Fruit fly (Drosophila melanogaster) whole organism, prepupa: ENCODE measurements around the gene CG11345.

ENCODE experiments used
- Blimp-1 ChIP-seq: fragments of 200-800 bp; sonication (Bioruptor generic); optimal IDR thresholded peaks from 3 replicates; lab custom pipeline; 2017; ENCODE audit warnings: missing biosample characterization, missing genetic modification characterization, mild to moderate bottlenecking, moderate library complexity, missing genetic modification reagents
- CG10669 ChIP-seq: fragments of 200-800 bp; sonication (Bioruptor generic); optimal IDR thresholded peaks from 3 replicates; lab custom pipeline; 2018; ENCODE audit warnings: missing biosample characterization, mild to moderate bottlenecking, missing genetic modification characterization, moderate library complexity
- CG11294 ChIP-seq: fragments of 200-800 bp; sonication (Bioruptor generic); IDR thresholded peaks from 2 replicates; pipeline ENCODE4 v1.3.6; 2022; ENCODE audit warnings: missing biosample characterization, missing genetic modification characterization
- CG11762 ChIP-seq: fragments of 200-800 bp; sonication (Bioruptor generic); optimal IDR thresholded peaks from 3 replicates; lab custom pipeline; 2016; ENCODE audit warnings: missing biosample characterization, missing genetic modification characterization; ENCODE audit not compliant: insufficient read depth
- CG16779 ChIP-seq: fragments of 200-800 bp; sonication (Bioruptor generic); optimal IDR thresholded peaks from 3 replicates; lab custom pipeline; 2017; ENCODE audit warnings: missing biosample characterization, mild to moderate bottlenecking, missing genetic modification characterization
- CG31627 ChIP-seq: fragments of 200-800 bp; sonication (Bioruptor generic); optimal IDR thresholded peaks from 3 replicates; lab custom pipeline; 2016; ENCODE audit warnings: missing biosample characterization, missing genetic modification characterization
- CG32006 ChIP-seq: fragments of 200-800 bp; sonication (Bioruptor generic); optimal IDR thresholded peaks from 3 replicates; lab custom pipeline; 2017; ENCODE audit warnings: missing biosample characterization, mild to moderate bottlenecking, missing genetic modification characterization
- CG34406 ChIP-seq: fragments of 200-800 bp; sonication (Bioruptor generic); optimal IDR thresholded peaks from 3 replicates; lab custom pipeline; 2016; ENCODE audit warnings: missing biosample characterization, missing genetic modification characterization
- CG3919 ChIP-seq: fragments of 200-800 bp; sonication (Bioruptor generic); optimal IDR thresholded peaks from 3 replicates; lab custom pipeline; 2016; ENCODE audit warnings: missing biosample characterization, missing genetic modification characterization
- CG6163 ChIP-seq: fragments of 200-800 bp; sonication (Bioruptor generic); IDR thresholded peaks from 3 replicates; pipeline ENCODE4 v1.3.6; 2022; ENCODE audit warnings: missing biosample characterization, missing genetic modification characterization
- CG6276 ChIP-seq: fragments of 200-800 bp; sonication (Bioruptor generic); optimal IDR thresholded peaks from 2 replicates; lab custom pipeline; 2017; ENCODE audit warnings: missing biosample characterization, mild to moderate bottlenecking, missing genetic modification characterization
- CG6854 ChIP-seq: fragments of 200-800 bp; sonication (Bioruptor generic); optimal IDR thresholded peaks from 2 replicates; lab custom pipeline; 2017; ENCODE audit warnings: missing biosample characterization, mild to moderate bottlenecking, missing genetic modification characterization
- CG7368 ChIP-seq: fragments of 200-800 bp; sonication (Bioruptor generic); optimal IDR thresholded peaks from 3 replicates; lab custom pipeline; 2016; ENCODE audit warnings: missing biosample characterization, missing genetic modification characterization
- CG8119 ChIP-seq: fragments of 200-800 bp; sonication (Bioruptor generic); IDR thresholded peaks from 3 replicates; pipeline ENCODE4 v1.3.6; 2022; ENCODE audit warnings: missing biosample characterization, missing genetic modification characterization
- CG8319 ChIP-seq: fragments of 200-800 bp; sonication (Bioruptor generic); optimal IDR thresholded peaks from 3 replicates; lab custom pipeline; 2016; ENCODE audit warnings: missing biosample characterization, missing genetic modification characterization
- CG9139 ChIP-seq: fragments of 200-800 bp; sonication (Bioruptor generic); optimal IDR thresholded peaks from 3 replicates; lab custom pipeline; 2017; ENCODE audit warnings: missing biosample characterization, mild to moderate bottlenecking, missing genetic modification characterization
- Eip78C ChIP-seq: fragments of 200-800 bp; sonication (Bioruptor generic); peaks from one replicate; lab custom pipeline; 2016; ENCODE audit warnings: missing biosample characterization, missing genetic modification characterization
- Eip93F ChIP-seq: fragments of 200-800 bp; sonication (Bioruptor generic); optimal IDR thresholded peaks from 2 replicates; lab custom pipeline; 2016; ENCODE audit warnings: missing biosample characterization, mild to moderate bottlenecking, missing genetic modification characterization
- Hr38 ChIP-seq: sonication (Bioruptor generic); optimal IDR thresholded peaks from 2 replicates; lab custom pipeline; 2016; ENCODE audit warnings: missing biosample characterization, missing genetic modification characterization
- Lpt ChIP-seq: fragments of 200-800 bp; sonication (Bioruptor generic); optimal IDR thresholded peaks from 3 replicates; lab custom pipeline; 2016; ENCODE audit warnings: missing biosample characterization, missing genetic modification characterization
- Sox15 ChIP-seq: fragments of 200-800 bp; sonication (Bioruptor generic); optimal IDR thresholded peaks from 3 replicates; lab custom pipeline; 2016; ENCODE audit warnings: missing biosample characterization, missing genetic modification characterization
- acj6 ChIP-seq: fragments of 200-800 bp; sonication (Bioruptor generic); optimal IDR thresholded peaks from 3 replicates; lab custom pipeline; 2016; ENCODE audit warnings: missing biosample characterization, missing genetic modification characterization
- dac ChIP-seq: fragments of 200-800 bp; sonication (Bioruptor generic); optimal IDR thresholded peaks from 2 replicates; lab custom pipeline; 2017; ENCODE audit warnings: missing biosample characterization, mild to moderate bottlenecking, missing genetic modification characterization
- eg ChIP-seq: fragments of 200-800 bp; sonication (Bioruptor generic); IDR thresholded peaks from 3 replicates; pipeline ENCODE4 v1.3.6; 2022; ENCODE audit warnings: missing biosample characterization, missing genetic modification characterization
- esn ChIP-seq: fragments of 200-800 bp; sonication (Bioruptor generic); optimal IDR thresholded peaks from 2 replicates; lab custom pipeline; 2016; ENCODE audit warnings: missing biosample characterization, mild to moderate bottlenecking, missing genetic modification characterization, moderate library complexity
- fd85E ChIP-seq: fragments of 200-800 bp; sonication (Bioruptor generic); optimal IDR thresholded peaks from 3 replicates; lab custom pipeline; 2016; ENCODE audit warnings: missing biosample characterization, missing genetic modification characterization
- fkh ChIP-seq: fragments of 200-800 bp; sonication (Bioruptor generic); optimal IDR thresholded peaks from 3 replicates; lab custom pipeline; 2017; ENCODE audit warnings: missing biosample characterization, mild to moderate bottlenecking, missing genetic modification characterization, moderate library complexity
- pdm3 ChIP-seq: fragments of 200-800 bp; sonication (Bioruptor generic); optimal IDR thresholded peaks from 3 replicates; lab custom pipeline; 2016; ENCODE audit warnings: missing biosample characterization, missing genetic modification characterization
- salr ChIP-seq, 2 experiments: fragments of 200-800 bp; sonication (Bioruptor generic); optimal IDR thresholded peaks; 3 replicates each; lab custom pipeline; 2016 to 2018; ENCODE audit warnings: missing biosample characterization in 2 of 2, missing genetic modification characterization in 2 of 2, mild to moderate bottlenecking in 1 of 2
- spab ChIP-seq: fragments of 200-800 bp; sonication (Bioruptor generic); optimal IDR thresholded peaks from 2 replicates; lab custom pipeline; 2017; ENCODE audit warnings: missing biosample characterization, mild to moderate bottlenecking, missing genetic modification characterization, missing genetic modification reagents
- ss ChIP-seq, 2 experiments: fragments of 200-800 bp; sonication (Bioruptor generic); optimal IDR thresholded peaks; 2 replicates in 1 of 2; 3 replicates in 1 of 2; lab custom pipeline; 2017 to 2018; ENCODE audit warnings: mild to moderate bottlenecking in 2 of 2, missing biosample characterization in 2 of 2, missing genetic modification characterization in 2 of 2, moderate library complexity in 1 of 2
- svp ChIP-seq: fragments of 200-800 bp; sonication (Bioruptor generic); peaks from one replicate; lab custom pipeline; 2016; ENCODE audit warnings: missing biosample characterization, missing genetic modification characterization
- topi ChIP-seq: fragments of 200-800 bp; sonication (Bioruptor generic); optimal IDR thresholded peaks from 3 replicates; lab custom pipeline; 2016; ENCODE audit warnings: missing biosample characterization, missing genetic modification characterization
- vri ChIP-seq: fragments of 200-800 bp; sonication (Bioruptor generic); optimal IDR thresholded peaks from 3 replicates; lab custom pipeline; 2016; ENCODE audit warnings: missing biosample characterization, mild to moderate bottlenecking, missing genetic modification characterization

CG11345 gene

DNA sequence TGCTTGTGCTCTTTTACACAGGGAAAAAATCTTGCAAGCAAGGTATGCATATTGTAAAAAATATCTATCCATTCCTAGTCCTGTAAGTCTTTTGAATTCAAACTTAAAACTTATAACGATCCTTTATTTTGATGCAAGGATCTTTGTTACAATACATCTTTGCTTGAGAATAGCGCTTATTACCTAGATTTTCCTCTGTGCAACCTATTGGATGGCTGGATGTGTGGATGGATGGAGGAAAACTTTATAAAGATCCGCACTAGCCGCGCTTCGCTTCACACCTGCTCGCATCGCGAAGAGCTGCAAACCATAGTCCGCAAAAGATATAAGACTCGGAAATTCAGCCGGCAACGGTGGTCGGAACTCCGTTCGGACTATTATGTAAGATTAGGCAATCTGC lies 36.6 kb downstream of the CG11345 start, which contains the start of gene CG15020:
Gene CG15020 (plus strand): TSS at position 301 of the 400 bp plus-strand sequence.
- TF ChIP-seq salr (GFP tag; optimal IDR thresholded peaks at IDR 0.05; lab: Kevin White, UChicago) (no peak), Blimp-1 (no peak), Eip93F (GFP tag; lab: Kevin White, UChicago) (no peak), pdm3 (GFP tag; lab: Kevin White, UChicago) (no peak), spab (GFP tag; lab: Kevin White, UChicago) (no peak), Hr38 (no peak), CG32006 (GFP tag; lab: Kevin White, UChicago) (peak; percentile 27)

DNA sequence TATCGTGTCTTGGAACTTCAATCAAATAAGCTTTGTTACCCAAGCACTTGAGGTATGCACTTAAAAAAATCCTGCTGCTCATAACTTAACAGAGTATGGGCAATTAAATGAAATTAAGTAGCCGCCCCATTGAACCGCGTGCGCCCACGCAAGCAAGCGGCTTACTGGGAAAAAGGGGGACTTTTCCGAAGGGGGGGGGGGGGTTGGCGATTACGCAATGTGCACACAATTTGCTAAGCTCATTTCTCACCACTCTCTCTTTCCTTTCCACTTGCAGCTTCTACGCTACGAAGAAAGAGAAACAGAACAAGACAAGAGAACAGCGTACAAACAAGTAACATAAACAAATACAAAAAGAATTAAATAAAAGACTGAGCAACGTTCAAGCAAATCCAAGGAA lies 40.4 kb downstream of the CG11345 start:
- TF ChIP-seq CG31627 (GFP tag; lab: Kevin White, UChicago) (no peak), Sox15 (GFP tag; lab: Kevin White, UChicago) (no peak), eg (GFP tag; lab: Robert Waterston, UW) (peak; percentile 48; the same call in 1 of the 3 replicates), CG3919 (no peak), topi (no peak), Eip93F (GFP tag; lab: Kevin White, UChicago) (no peak), Hr38 (no peak), Lpt (GFP tag; lab: Kevin White, UChicago) (no peak), CG34406 (GFP tag; lab: Kevin White, UChicago) (no peak), CG11294 (no peak), CG8119 (GFP tag; lab: Robert Waterston, UW) (no peak), Eip78C (GFP tag; lab: Kevin White, UChicago) (peak; percentile 48), CG6276 (GFP tag; lab: Kevin White, UChicago) (peak; percentile 26), CG8319 (GFP tag; lab: Kevin White, UChicago) (no peak), vri (GFP tag; lab: Kevin White, UChicago) (peak; percentile 9), dac (GFP tag; lab: Kevin White, UChicago) (no peak), fd85E (GFP tag; lab: Kevin White, UChicago) (no peak), CG32006 (GFP tag; lab: Kevin White, UChicago) (peak; percentile 35), CG7368 (GFP tag; lab: Kevin White, UChicago) (no peak), CG10669 (GFP tag; lab: Kevin White, UChicago) (no peak), svp (GFP tag; lab: Kevin White, UChicago) (no peak), acj6 (GFP tag; lab: Kevin White, UChicago) (no peak), esn (no peak), fkh (GFP tag; lab: Kevin White, UChicago) (no peak), CG6163 (GFP tag; lab: Robert Waterston, UW) (no peak), CG16779 (tag; lab: Kevin White, UChicago) (no peak)

DNA sequence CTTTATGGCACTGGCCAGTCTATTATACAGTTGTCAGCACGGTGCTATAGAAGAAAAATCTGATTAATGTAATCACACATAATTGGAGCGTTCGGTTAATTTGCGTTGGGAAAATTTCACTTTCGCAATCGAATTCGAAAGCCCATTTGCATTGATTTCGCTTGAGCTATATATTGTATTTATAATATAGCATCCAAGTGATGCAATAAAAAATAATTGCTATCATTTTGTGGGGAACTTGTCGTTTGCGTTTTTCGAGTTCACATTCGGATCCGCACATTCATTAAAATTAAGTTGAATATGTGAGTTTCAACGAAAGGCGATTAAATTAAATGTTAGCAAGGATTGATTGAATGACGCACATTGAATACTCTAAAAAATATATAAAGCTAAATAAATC lies 40.9 kb downstream of the CG11345 start:
- TF ChIP-seq svp (GFP tag; lab: Kevin White, UChicago) (peak; percentile 67), dac (GFP tag; lab: Kevin White, UChicago) (no peak)

DNA sequence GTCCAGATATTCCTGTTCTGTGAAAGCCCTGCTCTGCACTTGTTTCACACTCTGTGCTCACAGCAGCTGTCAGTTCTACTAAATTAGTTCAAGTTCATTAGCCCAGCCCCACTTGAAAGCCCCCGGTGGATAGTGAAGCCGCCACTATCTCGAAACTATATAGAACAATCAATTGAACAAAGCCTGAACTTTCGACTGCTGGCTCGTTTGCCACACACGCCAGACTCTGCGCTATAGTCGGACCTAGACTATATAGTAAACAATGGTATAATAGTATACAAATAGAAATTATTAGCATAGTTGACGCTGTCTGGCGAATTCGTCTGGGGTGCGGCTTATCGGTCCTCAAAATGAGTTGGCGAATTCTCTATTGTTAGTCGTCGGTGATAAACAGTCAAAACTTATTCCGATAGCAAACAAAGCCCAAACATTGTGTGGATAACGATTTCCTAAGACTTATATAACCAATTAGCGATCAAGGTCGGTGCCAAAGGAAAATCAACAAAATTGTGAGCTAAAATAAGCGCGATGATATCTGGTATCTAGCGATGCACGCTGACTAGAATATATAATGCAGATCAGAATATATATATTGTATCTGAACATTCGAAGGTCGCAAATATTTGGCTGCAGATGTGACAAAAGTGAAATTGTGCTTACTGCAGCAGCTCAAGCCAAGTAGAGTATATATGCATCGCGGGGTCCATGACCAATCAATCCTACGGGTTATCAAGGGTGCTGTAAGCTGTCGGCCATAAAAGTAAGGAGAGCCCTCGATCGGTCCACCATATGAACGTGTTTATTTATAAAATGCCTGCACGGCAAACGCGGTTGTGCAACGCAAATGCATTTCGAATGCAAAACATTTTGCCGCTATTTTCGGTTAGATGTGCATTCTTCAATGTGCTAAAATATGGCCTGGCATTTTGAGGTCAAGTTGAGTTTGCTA lies 42.4 kb downstream of the CG11345 start:
- TF ChIP-seq Eip78C (GFP tag; lab: Kevin White, UChicago) (peak; percentile 18), CG6276 (GFP tag; lab: Kevin White, UChicago) (peak; percentile 9), fkh (GFP tag; lab: Kevin White, UChicago) (peak; percentile 69), CG6854 (GFP tag; lab: Kevin White, UChicago) (no peak), esn (no peak), svp (GFP tag; lab: Kevin White, UChicago) (peak; percentile 98)

DNA sequence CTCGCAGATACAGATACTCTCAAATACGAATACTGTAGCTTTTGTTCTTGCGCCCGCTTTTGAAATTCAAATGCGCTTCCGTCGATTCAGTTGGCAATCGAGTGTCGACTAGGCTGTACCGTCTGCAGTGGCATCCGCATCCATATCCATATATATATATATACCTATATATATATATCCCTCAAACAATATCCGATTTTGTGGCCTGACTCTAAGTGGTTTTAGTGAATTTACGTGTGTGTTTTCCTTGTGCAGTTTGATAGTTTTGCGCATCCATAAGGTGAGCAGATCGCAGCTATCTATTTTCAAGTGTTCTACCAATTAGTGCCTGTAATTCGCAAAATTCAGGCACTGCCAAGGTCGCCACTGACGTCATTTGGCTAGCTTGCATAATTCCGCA lies 43.4 kb downstream of the CG11345 start:
- TF ChIP-seq Eip78C (GFP tag; lab: Kevin White, UChicago) = peak; percentile 39
- no peak for TF ChIP-seq CG9139 (GFP tag; lab: Kevin White, UChicago)
- no peak for TF ChIP-seq CG11762 (GFP tag; lab: Kevin White, UChicago)
- no peak for TF ChIP-seq Blimp-1
- TF ChIP-seq pdm3 (GFP tag; lab: Kevin White, UChicago) = no peak
- no peak for TF ChIP-seq ss (GFP tag; optimal IDR thresholded peaks at IDR 0.05; lab: Kevin White, UChicago)
